Worm (Caenorhabditis elegans) whole organism, early embryonic: ENCODE measurements around the gene C09G1.5.

ENCODE experiments used
- ceh-13 ChIP-seq: fragments of 200-800 bp; sonication (Bioruptor generic); optimal IDR thresholded peaks from 2 replicates; lab custom pipeline; 2018; ENCODE audit warnings: mild to moderate bottlenecking, missing genetic modification characterization, missing compliant biosample characterization
- flt-1 ChIP-seq: fragments of 200-800 bp; sonication (Bioruptor generic); IDR thresholded peaks from 2 replicates; pipeline ENCODE4 v1.3.6; 2022; ENCODE audit warnings: missing genetic modification characterization, missing compliant biosample characterization
- hmg-4 ChIP-seq: fragments of 200-800 bp; sonication (Bioruptor generic); optimal IDR thresholded peaks from 2 replicates; lab custom pipeline; 2018; ENCODE audit warnings: mild to moderate bottlenecking, missing genetic modification characterization, missing compliant biosample characterization
- hnd-1 ChIP-seq: sonication (generic microtip); optimal IDR thresholded peaks from 2 replicates; lab custom pipeline; 2016; ENCODE audit warnings: missing genetic modification characterization, missing compliant biosample characterization
- scrt-1 ChIP-seq: fragments of 200-800 bp; sonication (Bioruptor generic); IDR thresholded peaks from 2 replicates; pipeline ENCODE4 v1.3.6; 2022; ENCODE audit warnings: missing genetic modification characterization, missing compliant biosample characterization
- sea-1 ChIP-seq: fragments of 200-800 bp; sonication (Bioruptor generic); conservative IDR thresholded peaks from 2 replicates; pipeline ENCODE4 v1.3.6; 2022; ENCODE audit warnings: missing genetic modification characterization, missing compliant biosample characterization
- tbx-37 ChIP-seq: fragments of 200-800 bp; sonication (Bioruptor generic); conservative IDR thresholded peaks from 2 replicates; pipeline ENCODE4 v1.3.6; 2022; ENCODE audit warnings: missing genetic modification reagents, missing genetic modification characterization, missing compliant biosample characterization

DNA sequence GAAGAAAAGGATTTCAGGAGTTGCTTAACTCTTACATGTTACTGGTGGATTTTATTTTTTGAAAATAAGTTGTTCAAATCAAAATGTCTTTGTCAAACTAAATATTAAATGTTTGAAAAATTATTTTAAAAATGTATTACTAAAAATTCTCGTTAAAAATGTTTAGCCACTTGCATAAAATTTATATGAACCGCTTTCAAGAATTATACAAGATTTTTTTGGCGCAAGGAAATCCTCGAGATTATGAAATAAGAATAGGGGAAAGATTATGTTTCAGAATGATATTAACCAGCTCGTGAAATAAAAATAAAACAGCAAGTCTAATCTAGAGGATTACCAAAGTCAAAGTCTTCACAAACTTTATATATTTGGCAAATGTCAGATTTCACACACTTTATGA, 24.4 kb downstream of the C09G1.5 start:
- TF ChIP-seq flt-1 (GFP tag; lab: Robert Waterston, UW), result no peak
- TF ChIP-seq sea-1 (GFP tag; lab: Robert Waterston, UW), result no peak
- no peak for TF ChIP-seq ceh-13 (GFP tag; lab: Kevin White, UChicago)
- no peak for TF ChIP-seq hnd-1
- no peak for TF ChIP-seq scrt-1 (GFP tag; lab: Robert Waterston, UW)
- no peak for TF ChIP-seq tbx-37
- no peak for TF ChIP-seq hmg-4 (GFP tag; lab: Kevin White, UChicago)
